Worm (Caenorhabditis elegans) whole organism, L1 larva: ENCODE measurements around the gene cex-1.

Experiments
- aly-2 ChIP-seq: fragments of 150-350 bp; optimal IDR thresholded peaks from 2 replicates; lab custom pipeline; 2014; ENCODE audit warnings: missing biosample characterization, missing genetic modification characterization
- ama-1 ChIP-seq: fragments of 150-350 bp; optimal IDR thresholded peaks from 2 replicates; lab custom pipeline; 2014
- blmp-1 ChIP-seq: fragments of 150-350 bp; optimal IDR thresholded peaks from 2 replicates; lab custom pipeline; 2014; ENCODE audit warnings: missing biosample characterization, missing genetic modification characterization
- ceh-63 ChIP-seq: fragments of 200-800 bp; sonication (Bioruptor generic); optimal IDR thresholded peaks from 2 replicates; lab custom pipeline; 2018; ENCODE audit warnings: mild to moderate bottlenecking, missing genetic modification characterization, missing compliant biosample characterization
- ceh-88 ChIP-seq: fragments of 200-800 bp; sonication (Bioruptor generic); IDR thresholded peaks from 2 replicates; pipeline ENCODE4 v1.3.6; 2022; ENCODE audit warnings: missing genetic modification characterization, missing compliant biosample characterization
- ceh-90 ChIP-seq: sonication (generic microtip); optimal IDR thresholded peaks from 2 replicates; lab custom pipeline; 2016; ENCODE audit warnings: missing genetic modification characterization, missing compliant biosample characterization
- ces-1 ChIP-seq: fragments of 150-350 bp; optimal IDR thresholded peaks from 2 replicates; lab custom pipeline; 2014; ENCODE audit warnings: missing biosample characterization, missing genetic modification reagents, missing genetic modification characterization
- dsc-1 ChIP-seq: sonication (generic microtip); optimal IDR thresholded peaks from 2 replicates; lab custom pipeline; 2016; ENCODE audit warnings: mild to moderate bottlenecking, missing genetic modification characterization, missing compliant biosample characterization
- efl-1 ChIP-seq, 4 experiments: fragments of 150-350 bp; optimal IDR thresholded peaks in 3 of 4; peaks in 1 of 4; 1 replicate in 1 of 4; 2 replicates in 3 of 4; lab custom pipeline; 2014; ENCODE audit warnings: missing biosample characterization in 2 of 4, missing genetic modification characterization in 2 of 4, missing genetic modification reagents in 2 of 4
- egl-27 ChIP-seq, 2 experiments: fragments of 150-350 bp in 1 of 2; sonication (generic microtip); optimal IDR thresholded peaks; 3 replicates each; lab custom pipeline; 2017 to 2018; ENCODE audit warnings: missing biosample characterization in 2 of 2, missing genetic modification characterization in 2 of 2, missing genetic modification reagents in 2 of 2
- elt-2 ChIP-seq: sonication (generic microtip); optimal IDR thresholded peaks from 2 replicates; lab custom pipeline; 2016; ENCODE audit warnings: missing genetic modification characterization, mild to moderate bottlenecking, inconsistent platforms, missing compliant biosample characterization, missing genetic modification reagents
- elt-3 ChIP-seq, 6 experiments: fragments of 150-350 bp in 1 of 6; sonication (generic microtip); optimal IDR thresholded peaks; 2 replicates each; lab custom pipeline; 2017 to 2018; ENCODE audit warnings: missing biosample characterization in 6 of 6, missing genetic modification characterization in 6 of 6, inconsistent platforms in 1 of 6
- ets-5 ChIP-seq: fragments of 200-800 bp; sonication (Bioruptor generic); IDR thresholded peaks from 2 replicates; pipeline ENCODE4 v1.3.6; 2022; ENCODE audit warnings: missing genetic modification characterization, missing compliant biosample characterization
- fkh-4 ChIP-seq: sonication (generic microtip); optimal IDR thresholded peaks from 2 replicates; lab custom pipeline; 2016; ENCODE audit warnings: missing compliant biosample characterization, missing genetic modification characterization, borderline replicate concordance
- fkh-8 ChIP-seq: sonication (generic microtip); optimal IDR thresholded peaks from 2 replicates; lab custom pipeline; 2016; ENCODE audit warnings: mild to moderate bottlenecking, missing genetic modification characterization, missing compliant biosample characterization
- grh-1 ChIP-seq: fragments of 200-800 bp; sonication (Bioruptor generic); IDR thresholded peaks from 2 replicates; pipeline ENCODE4 v1.3.6; 2022; ENCODE audit warnings: missing genetic modification reagents, missing genetic modification characterization, missing compliant biosample characterization
- hlh-17 ChIP-seq: fragments of 200-800 bp; sonication (Bioruptor generic); optimal IDR thresholded peaks from 2 replicates; lab custom pipeline; 2018; ENCODE audit warnings: missing genetic modification characterization, mild to moderate bottlenecking, missing compliant biosample characterization, moderate library complexity, borderline replicate concordance
- hlh-4 ChIP-seq: sonication (generic microtip); optimal IDR thresholded peaks from 2 replicates; lab custom pipeline; 2016; ENCODE audit warnings: mild to moderate bottlenecking, missing genetic modification characterization, missing compliant biosample characterization
- hpl-2 ChIP-seq: fragments of 150-350 bp; optimal IDR thresholded peaks from 2 replicates; lab custom pipeline; 2014; ENCODE audit warnings: missing biosample characterization, missing genetic modification reagents, missing genetic modification characterization
- isw-1 ChIP-seq: fragments of 200-800 bp; sonication (Bioruptor generic); IDR thresholded peaks from 2 replicates; pipeline ENCODE4 v1.3.6; 2022; ENCODE audit warnings: missing genetic modification characterization, missing compliant biosample characterization
- lin-14 ChIP-seq: fragments of 200-800 bp; sonication (Bioruptor generic); optimal IDR thresholded peaks from 2 replicates; lab custom pipeline; 2018; ENCODE audit warnings: mild to moderate bottlenecking, missing genetic modification characterization, moderate library complexity, missing compliant biosample characterization
- lin-15B ChIP-seq: fragments of 150-350 bp; sonication (generic microtip); optimal IDR thresholded peaks from 3 replicates; lab custom pipeline; 2014; ENCODE audit warnings: missing biosample characterization, missing genetic modification characterization
- lin-35 ChIP-seq, 2 experiments: fragments of 150-350 bp; optimal IDR thresholded peaks; 2 replicates each; lab custom pipeline; 2014; ENCODE audit warnings: missing biosample characterization in 2 of 2, missing genetic modification characterization in 2 of 2, missing genetic modification reagents in 2 of 2
- lir-3 ChIP-seq: sonication (generic microtip); optimal IDR thresholded peaks from 2 replicates; lab custom pipeline; 2016; ENCODE audit warnings: mild to moderate bottlenecking, missing genetic modification characterization, moderate library complexity, missing compliant biosample characterization; ENCODE audit not compliant: poor library complexity
- lsy-2 ChIP-seq, 2 experiments: fragments of 150-350 bp; optimal IDR thresholded peaks; 2 replicates each; lab custom pipeline; 2014; ENCODE audit warnings: missing biosample characterization in 2 of 2, missing genetic modification characterization in 2 of 2
- mab-9 ChIP-seq: fragments of 200-800 bp; sonication (Bioruptor generic); IDR thresholded peaks from 2 replicates; pipeline ENCODE4 v1.3.6; 2022; ENCODE audit warnings: missing genetic modification reagents, missing genetic modification characterization, missing compliant biosample characterization
- mdl-1 ChIP-seq, 2 experiments: fragments of 150-350 bp; optimal IDR thresholded peaks; 2 replicates each; lab custom pipeline; 2014 to 2017; ENCODE audit warnings: missing biosample characterization in 2 of 2, missing genetic modification characterization in 2 of 2, inconsistent platforms in 1 of 2
- nhr-19 ChIP-seq: fragments of 200-800 bp; sonication (Bioruptor generic); conservative IDR thresholded peaks from 2 replicates; pipeline ENCODE4 v1.3.6; 2022; ENCODE audit warnings: missing genetic modification characterization, missing compliant biosample characterization
- nhr-47 ChIP-seq: sonication (generic microtip); optimal IDR thresholded peaks from 2 replicates; lab custom pipeline; 2016; ENCODE audit warnings: mild to moderate bottlenecking, missing genetic modification characterization, moderate library complexity, missing compliant biosample characterization
- nhr-71 ChIP-seq: sonication (generic microtip); optimal IDR thresholded peaks from 2 replicates; lab custom pipeline; 2016; ENCODE audit warnings: mild to moderate bottlenecking, missing genetic modification characterization, moderate library complexity, missing compliant biosample characterization
- nhr-76 ChIP-seq: sonication (generic microtip); optimal IDR thresholded peaks from 2 replicates; lab custom pipeline; 2017; ENCODE audit warnings: missing biosample characterization, missing genetic modification characterization
- nhr-84 ChIP-seq: sonication (generic microtip); optimal IDR thresholded peaks from 2 replicates; lab custom pipeline; 2017; ENCODE audit warnings: missing biosample characterization, missing genetic modification characterization
- nhr-85 ChIP-seq: sonication (generic microtip); peaks from one replicate; lab custom pipeline; 2016; ENCODE audit warnings: missing genetic modification characterization, inconsistent platforms, missing compliant biosample characterization
- nhr-90 ChIP-seq: sonication (generic microtip); optimal IDR thresholded peaks from 2 replicates; lab custom pipeline; 2016; ENCODE audit warnings: mild to moderate bottlenecking, missing genetic modification characterization, missing compliant biosample characterization; ENCODE audit not compliant: poor library complexity
- snpc-4 ChIP-seq: fragments of 150-350 bp; optimal IDR thresholded peaks from 2 replicates; lab custom pipeline; 2014; ENCODE audit warnings: missing biosample characterization, missing genetic modification characterization
- snu-23 ChIP-seq: sonication (generic microtip); optimal IDR thresholded peaks from 2 replicates; lab custom pipeline; 2016; ENCODE audit warnings: missing genetic modification characterization, missing compliant biosample characterization
- sptf-1 ChIP-seq: fragments of 150-350 bp; optimal IDR thresholded peaks from 2 replicates; lab custom pipeline; 2014; ENCODE audit warnings: missing biosample characterization, missing genetic modification characterization
- sup-37 ChIP-seq: fragments of 200-800 bp; sonication (Bioruptor generic); optimal IDR thresholded peaks from 2 replicates; lab custom pipeline; 2018; ENCODE audit warnings: mild to moderate bottlenecking, missing genetic modification characterization, missing compliant biosample characterization
- swsn-7 ChIP-seq: sonication (generic microtip); optimal IDR thresholded peaks from 2 replicates; lab custom pipeline; 2016; ENCODE audit warnings: missing genetic modification characterization, missing compliant biosample characterization
- tbx-2 ChIP-seq: sonication (generic microtip); optimal IDR thresholded peaks from 2 replicates; lab custom pipeline; 2016; ENCODE audit warnings: missing genetic modification characterization, missing compliant biosample characterization
- unc-30 ChIP-seq: sonication (generic microtip); optimal IDR thresholded peaks from 2 replicates; lab custom pipeline; 2017; ENCODE audit warnings: missing biosample characterization, missing genetic modification characterization
- unc-86 ChIP-seq: sonication (generic microtip); optimal IDR thresholded peaks from 2 replicates; lab custom pipeline; 2016; ENCODE audit warnings: missing genetic modification characterization, missing compliant biosample characterization
- xbp-1 ChIP-seq: sonication (generic microtip); optimal IDR thresholded peaks from 2 replicates; lab custom pipeline; 2016; ENCODE audit warnings: missing genetic modification characterization, missing compliant biosample characterization
- zag-1 ChIP-seq: fragments of 150-350 bp; optimal IDR thresholded peaks from 2 replicates; lab custom pipeline; 2014; ENCODE audit warnings: missing biosample characterization, missing genetic modification characterization
- zip-4 ChIP-seq: fragments of 200-800 bp; sonication (Bioruptor generic); optimal IDR thresholded peaks from 2 replicates; lab custom pipeline; 2018; ENCODE audit warnings: mild to moderate bottlenecking, missing genetic modification characterization, moderate library complexity, missing compliant biosample characterization
- ztf-11 ChIP-seq, 2 experiments: sonication (generic microtip); optimal IDR thresholded peaks; 2 replicates each; lab custom pipeline; 2016 to 2017; ENCODE audit warnings: missing genetic modification characterization in 2 of 2, missing biosample characterization in 1 of 2, missing compliant biosample characterization in 1 of 2
- ztf-4 ChIP-seq: fragments of 150-350 bp; optimal IDR thresholded peaks from 2 replicates; lab custom pipeline; 2014; ENCODE audit warnings: missing biosample characterization, missing genetic modification characterization

cex-1 gene

DNA sequence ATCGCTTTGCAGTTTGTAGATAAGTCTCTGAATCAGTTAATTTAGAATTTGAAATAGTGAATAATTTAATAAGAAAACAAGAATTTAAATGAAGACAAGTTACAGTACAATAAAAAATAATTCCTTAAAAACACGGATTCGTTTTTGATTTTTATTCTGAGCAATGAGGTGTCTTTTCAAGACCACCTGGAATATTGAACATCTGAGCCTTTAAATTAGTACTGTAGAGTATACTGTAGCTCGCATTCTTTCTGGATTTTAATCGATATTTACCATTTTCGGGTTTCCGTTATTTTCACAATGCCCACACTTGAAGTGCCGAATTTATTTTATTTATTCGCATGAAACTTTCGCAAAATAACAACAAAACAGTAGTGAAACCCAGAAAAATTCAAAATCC, 23.6 kb upstream of the cex-1 start, which contains the start of gene F07F6.7:
TSS of gene F07F6.7 (minus strand) at position 27 of the 400 bp plus-strand sequence.
- TF ChIP-seq zag-1 (tag; lab: Kevin White, UChicago) (no peak), zip-4 (GFP tag; lab: Kevin White, UChicago) (no peak), nhr-71 (tag; lab: Kevin White, UChicago) (peak; percentile 32), nhr-85 (peak; percentile 51), lsy-2 (tag; optimal IDR thresholded peaks at IDR 0.05; lab: Kevin White, UChicago) (peak; percentile 8 to 20), snu-23 (GFP tag; lab: Kevin White, UChicago) (peak; percentile 6), swsn-7 (tag; lab: Kevin White, UChicago) (no peak), ceh-88 (GFP tag; lab: Robert Waterston, UW) (no peak), unc-86 (no peak), tbx-2 (tag; lab: Kevin White, UChicago) (no peak)
- TF ChIP-seq, all 84 proteins: peak for 4

DNA sequence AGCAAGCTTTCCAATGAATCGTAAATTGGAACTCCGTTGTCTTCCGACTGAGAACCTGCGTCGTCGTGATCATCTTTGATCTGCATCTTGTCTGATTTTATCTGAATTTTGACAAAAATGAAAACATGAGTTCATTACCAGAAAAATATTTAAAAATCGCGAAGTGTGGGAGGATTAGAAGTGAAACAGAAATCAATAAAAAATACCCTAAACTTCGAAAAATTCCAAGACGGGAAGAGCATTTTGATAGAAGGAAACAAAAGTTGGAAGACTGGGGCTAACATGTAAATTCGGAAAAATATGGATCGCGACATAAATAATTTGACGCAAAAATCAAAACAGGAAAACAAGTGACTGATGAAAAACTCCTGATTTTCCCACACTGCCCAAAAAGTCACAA, 21.8 kb upstream of the cex-1 start, which contains the start of gene F07F6.8:
TSS of gene F07F6.8 (minus strand) at position 101 of the 400 bp plus-strand sequence.
- TF ChIP-seq mdl-1 (tag; optimal IDR thresholded peaks at IDR 0.05; lab: Kevin White, UChicago) (no peak), ztf-4 (tag; lab: Kevin White, UChicago) (no peak), hlh-4 (no peak), nhr-90 (no peak), egl-27 (tag; optimal IDR thresholded peaks at IDR 0.05; lab: Kevin White, UChicago) (no peak), isw-1 (GFP tag; lab: Robert Waterston, UW) (no peak), ceh-88 (GFP tag; lab: Robert Waterston, UW) (no peak), sptf-1 (tag; lab: Kevin White, UChicago) (no peak), sup-37 (GFP tag; lab: Kevin White, UChicago) (no peak), ceh-90 (tag; lab: Kevin White, UChicago) (no peak), hlh-17 (no peak)

DNA sequence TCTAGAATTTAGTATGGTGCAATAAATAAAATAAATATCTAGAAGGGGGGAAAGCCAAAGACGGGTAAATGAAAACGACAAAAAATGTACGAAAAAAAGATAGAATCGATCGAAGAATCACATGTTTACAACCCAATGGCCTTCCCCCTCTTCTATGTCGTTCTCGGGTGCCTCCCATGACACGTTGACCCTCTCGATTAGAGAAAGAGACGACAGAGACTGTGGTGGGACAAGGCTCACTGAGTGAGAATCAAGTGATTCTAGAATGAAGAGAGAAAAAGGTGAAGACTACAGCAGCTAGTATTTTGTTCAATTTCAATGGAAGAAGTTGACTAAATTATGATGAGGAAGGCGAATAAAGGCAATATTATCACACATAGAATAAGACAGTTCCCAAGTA, 21.4 kb upstream of the cex-1 start:
- TF ChIP-seq ets-5 (GFP tag; lab: Robert Waterston, UW) (no peak), unc-30 (tag; lab: Kevin White, UChicago) (no peak), nhr-71 (tag; lab: Kevin White, UChicago) (peak; percentile 78), ceh-63 (GFP tag; lab: Kevin White, UChicago) (no peak), grh-1 (GFP tag; lab: Robert Waterston, UW) (no peak), ces-1 (GFP tag; lab: Kevin White, UChicago) (no peak), nhr-90 (peak; percentile 17), lin-35 (GFP tag; optimal IDR thresholded peaks at IDR 0.05; lab: Kevin White, UChicago) (peak; percentile 60 to 78), efl-1 (optimal IDR thresholded peaks at IDR 0.05; lab: Kevin White, UChicago) (peak; percentile 45 to 55), efl-1 (GFP tag; optimal IDR thresholded peaks at IDR 0.05 in 1 of 2; lab: Kevin White, UChicago) (peak; percentile 45 to 89), hpl-2 (GFP tag; lab: Kevin White, UChicago) (no peak), dsc-1 (tag; lab: Kevin White, UChicago) (no peak), xbp-1 (peak; percentile 19), lin-14 (GFP tag; lab: Kevin White, UChicago) (peak; percentile 85), aly-2 (tag; lab: Kevin White, UChicago) (no peak), tbx-2 (tag; lab: Kevin White, UChicago) (no peak), snu-23 (GFP tag; lab: Kevin White, UChicago) (peak; percentile 81), ztf-11 (tag; optimal IDR thresholded peaks at IDR 0.05; lab: Kevin White, UChicago) (no peak), lsy-2 (tag; optimal IDR thresholded peaks at IDR 0.05; lab: Kevin White, UChicago) (peak; percentile 56 to 73), nhr-84 (tag; lab: Kevin White, UChicago) (no peak), lin-15B (tag; lab: Kevin White, UChicago) (no peak), nhr-76 (tag; lab: Kevin White, UChicago) (no peak), elt-2 (tag; lab: Kevin White, UChicago) (peak; percentile 59), ama-1 (lab: Kevin White, UChicago) (no peak), nhr-47 (tag; lab: Kevin White, UChicago) (peak; percentile 45), elt-3 (tag; optimal IDR thresholded peaks at IDR 0.05; lab: Kevin White, UChicago) (peak in 1 of 6 experiments; percentile 74), swsn-7 (tag; lab: Kevin White, UChicago) (peak; percentile 48), nhr-85 (peak; percentile 79), lir-3 (peak; percentile 12), nhr-19 (peak; percentile 21; the same call in 1 of the 2 replicates), fkh-8 (tag; lab: Kevin White, UChicago) (no peak), isw-1 (GFP tag; lab: Robert Waterston, UW) (no peak), sptf-1 (tag; lab: Kevin White, UChicago) (no peak), hlh-4 (no peak), blmp-1 (peak; percentile 34), mab-9 (GFP tag; lab: Robert Waterston, UW) (no peak), snpc-4 (tag; lab: Kevin White, UChicago) (peak; percentile 6), fkh-4 (no peak)
